Fruit fly (Drosophila melanogaster): ENCODE results near the gene CG15824.

Gene CG15824

dm6 chr2L:871419-871846 lies 13.5 kb downstream of the CG15824 start (continued):
- TF ChIP-seq CG2712 (tag; optimal IDR thresholded peaks at IDR 0.05) (peak; percentile 18), cwo (GFP tag; optimal IDR thresholded peaks at IDR 0.05) (no peak), Taf1 (GFP tag; IDR thresholded peaks at IDR 0.05) (peak; percentile 30; the same call in 1 of the 2 replicates), Nf-YA (GFP tag; IDR thresholded peaks at IDR 0.05) (no peak), CG2129 (GFP tag; IDR thresholded peaks at IDR 0.05; ENCODE audit: partially characterized antibody) (no peak), eyg (GFP tag; optimal IDR thresholded peaks at IDR 0.05) (no peak), HLH3B (GFP tag; IDR thresholded peaks at IDR 0.05) (no peak), nerfin-1 (tag; optimal IDR thresholded peaks at IDR 0.05) (peak; percentile 0), bigmax (GFP tag; optimal IDR thresholded peaks at IDR 0.05) (no peak), D (optimal IDR thresholded peaks at IDR 0.05) (peak; percentile 40), D (GFP tag; optimal IDR thresholded peaks at IDR 0.05) (no peak), Deaf1 (tag; optimal IDR thresholded peaks at IDR 0.05) (peak; percentile 1), CG1603 (tag; optimal IDR thresholded peaks at IDR 0.05) (peak; percentile 56), pita (GFP tag; optimal IDR thresholded peaks at IDR 0.05) (no peak), Asciz (GFP tag; optimal IDR thresholded peaks at IDR 0.05) (no peak), Aef1 (GFP tag; IDR thresholded peaks at IDR 0.05) (no peak), CG14860 (GFP tag; IDR thresholded peaks at IDR 0.05; ENCODE audit: partially characterized antibody) (no peak), CG11695 (GFP tag; IDR thresholded peaks at IDR 0.05) (no peak), jigr1 (GFP tag; IDR thresholded peaks at IDR 0.05) (no peak), CG12155 (GFP tag; optimal IDR thresholded peaks at IDR 0.05) (peak; percentile 11), CG2875 (GFP tag; optimal IDR thresholded peaks at IDR 0.05) (no peak), Elba2 (GFP tag; optimal IDR thresholded peaks at IDR 0.05) (no peak), CG7786 (GFP tag; optimal IDR thresholded peaks at IDR 0.05) (peak; percentile 25), CrebB (tag; optimal IDR thresholded peaks at IDR 0.05) (peak; percentile 54), H15 (GFP tag; IDR thresholded peaks at IDR 0.05) (no peak), tll (GFP tag; optimal IDR thresholded peaks at IDR 0.05) (no peak), CG16815 (GFP tag; optimal IDR thresholded peaks at IDR 0.05) (no peak), Spps (tag; optimal IDR thresholded peaks at IDR 0.05) (no peak), HLH4C (GFP tag; IDR thresholded peaks at IDR 0.05; ENCODE audit: partially characterized antibody) (peak; percentile 20; the same call in 1 of the 3 replicates), org-1 (GFP tag; optimal IDR thresholded peaks at IDR 0.05) (no peak), CG14667 (GFP tag; IDR thresholded peaks at IDR 0.05) (no peak), CG30020 (tag; optimal IDR thresholded peaks at IDR 0.05) (peak; percentile 1), oc (tag; optimal IDR thresholded peaks at IDR 0.05) (no peak), CG3726 (GFP tag; IDR thresholded peaks at IDR 0.05) (no peak), HLH54F (GFP tag; optimal IDR thresholded peaks at IDR 0.05) (no peak), bowl (GFP tag; IDR thresholded peaks at IDR 0.05) (no peak), BEAF-32 (GFP tag; optimal IDR thresholded peaks at IDR 0.05) (peak; percentile 17), CG17912 (GFP tag; optimal IDR thresholded peaks at IDR 0.05) (no peak), Adf1 (GFP tag; IDR thresholded peaks at IDR 0.05) (no peak), CoRest (tag; optimal IDR thresholded peaks at IDR 0.05) (no peak), ems (GFP tag; optimal IDR thresholded peaks at IDR 0.05) (no peak), Sry-β (GFP tag; optimal IDR thresholded peaks at IDR 0.05) (peak; percentile 10), Dip2 (GFP tag; IDR thresholded peaks at IDR 0.05) (no peak), CG8290 (GFP tag; optimal IDR thresholded peaks at IDR 0.05) (no peak), CG8290 (tag; optimal IDR thresholded peaks at IDR 0.05) (peak in 1 of 2 experiments; percentile 52), CG6765 (GFP tag; optimal IDR thresholded peaks at IDR 0.05) (no peak), Dad (GFP tag; optimal IDR thresholded peaks at IDR 0.05) (no peak), CG8478 (optimal IDR thresholded peaks at IDR 0.05) (peak; percentile 88), CG15479 (GFP tag; optimal IDR thresholded peaks at IDR 0.05) (no peak), kni (GFP tag; optimal IDR thresholded peaks at IDR 0.05) (no peak), exex (tag; optimal IDR thresholded peaks at IDR 0.05) (no peak), her (GFP tag; optimal IDR thresholded peaks at IDR 0.05) (peak; percentile 13)
